Worm (Caenorhabditis elegans): ENCODE data around the gene nhl-3.

ce11 chrII:606033-606432 lies 4.1 kb upstream of the nhl-3 start, which contains the start of gene W04H10.5:
- TF ChIP-seq dve-1 (tag; optimal IDR thresholded peaks at IDR 0.05) (no peak), nhr-11 (tag; optimal IDR thresholded peaks at IDR 0.05) (no peak), ceh-2 (tag; optimal IDR thresholded peaks at IDR 0.05) (no peak), sox-4 (tag; optimal IDR thresholded peaks at IDR 0.05) (no peak), C08G9.2 (tag; optimal IDR thresholded peaks at IDR 0.05) (no peak), ama-1 (optimal IDR thresholded peaks at IDR 0.05) (no peak), odd-2 (tag; optimal IDR thresholded peaks at IDR 0.05) (no peak), hlh-6 (tag; optimal IDR thresholded peaks at IDR 0.05) (no peak)

All from whole organism, late embryonic.